Worm (Caenorhabditis elegans) whole organism, L3 larva: ENCODE results near the gene rsp-3.
A peak's percentile ranks its signal among the peaks of the same experiment; 100 is the strongest.

Experiments
- aly-2 ChIP-seq: fragments of 150-350 bp; optimal IDR thresholded peaks from 2 replicates; lab custom pipeline; 2014; ENCODE audit warnings: missing biosample characterization, missing genetic modification characterization
- ceh-82 ChIP-seq: fragments of 150-350 bp; optimal IDR thresholded peaks from 2 replicates; lab custom pipeline; 2014; ENCODE audit warnings: missing biosample characterization, missing genetic modification characterization
- daf-12 ChIP-seq: fragments of 150-350 bp; optimal IDR thresholded peaks from 2 replicates; lab custom pipeline; 2014; ENCODE audit warnings: missing biosample characterization, missing genetic modification reagents, missing genetic modification characterization
- egl-27 ChIP-seq: sonication (generic microtip); optimal IDR thresholded peaks from 4 replicates; lab custom pipeline; 2017; ENCODE audit warnings: missing biosample characterization, missing genetic modification reagents, missing genetic modification characterization
- egl-5 ChIP-seq: fragments of 150-350 bp; optimal IDR thresholded peaks from 2 replicates; lab custom pipeline; 2017; ENCODE audit warnings: missing biosample characterization, missing genetic modification reagents, missing genetic modification characterization, inconsistent platforms
- elt-2 ChIP-seq: sonication (generic microtip); optimal IDR thresholded peaks from 2 replicates; lab custom pipeline; 2016; ENCODE audit warnings: missing genetic modification reagents, mild to moderate bottlenecking, missing genetic modification characterization, missing compliant biosample characterization
- eor-1 ChIP-seq, 2 experiments: fragments of 150-350 bp; optimal IDR thresholded peaks; 2 replicates each; lab custom pipeline; 2014 to 2018; ENCODE audit warnings: missing biosample characterization in 2 of 2, missing genetic modification characterization in 2 of 2
- fkh-10 ChIP-seq: sonication (generic microtip); optimal IDR thresholded peaks from 2 replicates; lab custom pipeline; 2017; ENCODE audit warnings: missing biosample characterization, missing genetic modification reagents, missing genetic modification characterization
- fos-1 ChIP-seq: fragments of 150-350 bp; optimal IDR thresholded peaks from 2 replicates; lab custom pipeline; 2014; ENCODE audit warnings: missing biosample characterization, missing genetic modification characterization
- hmg-11 ChIP-seq: sonication (generic microtip); optimal IDR thresholded peaks from 2 replicates; lab custom pipeline; 2016; ENCODE audit warnings: missing genetic modification characterization, missing compliant biosample characterization
- jun-1 ChIP-seq: fragments of 150-350 bp; optimal IDR thresholded peaks from 2 replicates; lab custom pipeline; 2014; ENCODE audit warnings: missing biosample characterization, missing genetic modification reagents, missing genetic modification characterization
- lin-15B ChIP-seq: fragments of 150-350 bp; optimal IDR thresholded peaks from 2 replicates; lab custom pipeline; 2014; ENCODE audit warnings: missing biosample characterization, missing genetic modification characterization
- lin-39 ChIP-seq: fragments of 150-350 bp; optimal IDR thresholded peaks from 2 replicates; lab custom pipeline; 2018; ENCODE audit warnings: missing biosample characterization, missing genetic modification reagents, missing genetic modification characterization
- lsy-12 ChIP-seq: sonication (generic microtip); optimal IDR thresholded peaks from 2 replicates; lab custom pipeline; 2016; ENCODE audit warnings: mild to moderate bottlenecking, missing genetic modification characterization, missing compliant biosample characterization
- mdl-1 ChIP-seq: fragments of 150-350 bp; optimal IDR thresholded peaks from 2 replicates; lab custom pipeline; 2014; ENCODE audit warnings: missing biosample characterization, missing genetic modification characterization
- nfya-1 ChIP-seq: sonication (generic microtip); optimal IDR thresholded peaks from 2 replicates; lab custom pipeline; 2017; ENCODE audit warnings: missing genetic modification characterization, mild to moderate bottlenecking, missing compliant biosample characterization, antibody characterized with exemption, moderate library complexity; ENCODE audit not compliant: insufficient read depth
- nhr-11 ChIP-seq: fragments of 150-350 bp; optimal IDR thresholded peaks from 2 replicates; lab custom pipeline; 2014; ENCODE audit warnings: missing biosample characterization, missing genetic modification characterization
- nhr-12 ChIP-seq: fragments of 150-350 bp; optimal IDR thresholded peaks from 2 replicates; lab custom pipeline; 2014; ENCODE audit warnings: missing biosample characterization, missing genetic modification characterization
- nhr-23 ChIP-seq: fragments of 150-350 bp; optimal IDR thresholded peaks from 2 replicates; lab custom pipeline; 2014; ENCODE audit warnings: missing biosample characterization, missing genetic modification reagents, missing genetic modification characterization
- nhr-237 ChIP-seq: fragments of 150-350 bp; optimal IDR thresholded peaks from 2 replicates; lab custom pipeline; 2014; ENCODE audit warnings: missing biosample characterization, missing genetic modification characterization
- nhr-25 ChIP-seq: sonication (generic microtip); optimal IDR thresholded peaks from 2 replicates; lab custom pipeline; 2017; ENCODE audit warnings: missing biosample characterization, missing genetic modification characterization
- nhr-28 ChIP-seq: fragments of 150-350 bp; optimal IDR thresholded peaks from 2 replicates; lab custom pipeline; 2014; ENCODE audit warnings: missing biosample characterization, missing genetic modification characterization
- nhr-43 ChIP-seq: sonication (generic microtip); optimal IDR thresholded peaks from 2 replicates; lab custom pipeline; 2016; ENCODE audit warnings: mild to moderate bottlenecking, missing genetic modification characterization, missing compliant biosample characterization; ENCODE audit not compliant: poor library complexity, severe bottlenecking
- nhr-67 ChIP-seq: fragments of 150-350 bp; optimal IDR thresholded peaks from 2 replicates; lab custom pipeline; 2014; ENCODE audit warnings: missing biosample characterization, missing genetic modification characterization
- nhr-76 ChIP-seq: fragments of 150-350 bp; sonication (generic microtip); optimal IDR thresholded peaks from 5 replicates; lab custom pipeline; 2014; ENCODE audit warnings: missing biosample characterization, missing genetic modification characterization
- pha-4 ChIP-seq: fragments of 150-350 bp; optimal IDR thresholded peaks from 2 replicates; lab custom pipeline; 2014; ENCODE audit warnings: missing biosample characterization, missing genetic modification reagents, missing genetic modification characterization
- sea-2 ChIP-seq: fragments of 150-350 bp; sonication (generic microtip); optimal IDR thresholded peaks from 4 replicates; lab custom pipeline; 2014; ENCODE audit warnings: missing biosample characterization, missing genetic modification reagents, missing genetic modification characterization
- snpc-4 ChIP-seq: fragments of 150-350 bp; optimal IDR thresholded peaks from 2 replicates; lab custom pipeline; 2014; ENCODE audit warnings: missing biosample characterization, missing genetic modification characterization
- tbx-2 ChIP-seq: sonication (generic microtip); optimal IDR thresholded peaks from 2 replicates; lab custom pipeline; 2016; ENCODE audit warnings: mild to moderate bottlenecking, missing genetic modification characterization, missing compliant biosample characterization
- unc-39 ChIP-seq: sonication (generic microtip); optimal IDR thresholded peaks from 4 replicates; lab custom pipeline; 2017; ENCODE audit warnings: missing biosample characterization, missing genetic modification characterization
- unc-62 ChIP-seq: fragments of 150-350 bp; sonication (generic microtip); optimal IDR thresholded peaks from 4 replicates; lab custom pipeline; 2014; ENCODE audit warnings: missing biosample characterization, missing genetic modification reagents, missing genetic modification characterization
- zag-1 ChIP-seq: fragments of 150-350 bp; optimal IDR thresholded peaks from 2 replicates; lab custom pipeline; 2014; ENCODE audit warnings: missing biosample characterization, missing genetic modification characterization
- ztf-11 ChIP-seq: fragments of 150-350 bp; optimal IDR thresholded peaks from 2 replicates; lab custom pipeline; 2014; ENCODE audit warnings: missing biosample characterization, missing genetic modification characterization
- ztf-4 ChIP-seq: fragments of 150-350 bp; optimal IDR thresholded peaks from 2 replicates; lab custom pipeline; 2014; ENCODE audit warnings: missing biosample characterization, missing genetic modification characterization

Gene rsp-3

DNA sequence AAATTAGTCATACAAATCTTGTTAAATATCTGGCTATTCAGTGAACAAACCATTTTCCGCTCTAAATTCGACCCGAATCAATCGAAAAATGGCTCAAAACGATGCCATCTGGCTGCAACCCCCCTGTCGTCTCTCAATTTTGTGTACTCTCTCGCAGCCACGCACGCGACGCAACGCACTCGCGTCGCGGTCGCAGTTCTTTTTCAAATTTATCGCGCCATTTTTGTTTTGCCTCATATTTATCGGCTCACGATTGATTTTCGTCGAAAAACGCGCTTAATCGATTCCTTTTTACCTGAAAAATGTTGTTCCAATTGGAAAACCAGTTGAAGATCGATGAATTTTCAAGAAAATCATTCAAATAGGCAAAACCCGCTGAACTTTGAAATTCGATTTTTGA lies 26.1 kb upstream of the rsp-3 start (continued):
- TF ChIP-seq nhr-11 (tag; lab: Kevin White, UChicago), result no peak
- TF ChIP-seq egl-27 (tag; lab: Kevin White, UChicago), result no peak
- no peak for TF ChIP-seq nhr-28 (tag; lab: Kevin White, UChicago)
- no peak for TF ChIP-seq nhr-67 (tag; lab: Kevin White, UChicago)
- TF ChIP-seq tbx-2 (tag; lab: Kevin White, UChicago), result no peak
- peak; percentile 4 for TF ChIP-seq elt-2 (tag; lab: Kevin White, UChicago)
- TF ChIP-seq nhr-25, result no peak
- TF ChIP-seq unc-39 (tag; lab: Kevin White, UChicago), result no peak
- TF ChIP-seq daf-12 (tag; lab: Kevin White, UChicago), result no peak

DNA sequence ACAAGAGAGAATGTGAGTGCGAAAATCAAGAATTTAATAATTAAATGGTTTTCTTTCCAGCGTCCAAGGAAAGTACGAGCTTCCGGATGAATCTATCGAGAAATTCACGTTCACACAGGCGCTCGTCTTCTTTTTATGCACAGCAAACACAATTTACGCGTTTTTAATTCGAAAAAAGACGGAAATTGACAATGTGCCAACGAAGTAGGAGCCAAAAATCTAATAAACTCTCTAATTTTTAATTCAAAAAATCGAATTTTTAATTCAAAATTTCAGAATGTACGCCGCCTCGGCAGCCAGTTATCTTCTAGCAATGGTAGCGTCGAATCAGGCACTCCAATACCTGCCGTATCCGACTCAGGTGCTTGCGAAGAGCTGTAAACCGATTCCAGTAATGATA lies 24.0 kb upstream of the rsp-3 start:
- TF ChIP-seq hmg-11 (no peak), pha-4 (no peak), unc-62 (GFP tag; lab: Kevin White, UChicago) (no peak), aly-2 (tag; lab: Kevin White, UChicago) (no peak), nhr-43 (tag; lab: Kevin White, UChicago) (no peak), ztf-4 (tag; lab: Kevin White, UChicago) (no peak), snpc-4 (tag; lab: Kevin White, UChicago) (no peak), daf-12 (tag; lab: Kevin White, UChicago) (no peak), nhr-67 (tag; lab: Kevin White, UChicago) (no peak), ztf-11 (no peak), nhr-237 (tag; lab: Kevin White, UChicago) (no peak), lin-39 (tag; lab: Kevin White, UChicago) (no peak), nhr-12 (tag; lab: Kevin White, UChicago) (no peak), fos-1 (tag; lab: Kevin White, UChicago) (no peak), nhr-76 (tag; lab: Kevin White, UChicago) (no peak), ceh-82 (tag; lab: Kevin White, UChicago) (no peak), eor-1 (tag; optimal IDR thresholded peaks at IDR 0.05; lab: Kevin White, UChicago) (no peak), mdl-1 (tag; lab: Kevin White, UChicago) (no peak), egl-27 (tag; lab: Kevin White, UChicago) (no peak), lin-15B (tag; lab: Kevin White, UChicago) (no peak)

DNA sequence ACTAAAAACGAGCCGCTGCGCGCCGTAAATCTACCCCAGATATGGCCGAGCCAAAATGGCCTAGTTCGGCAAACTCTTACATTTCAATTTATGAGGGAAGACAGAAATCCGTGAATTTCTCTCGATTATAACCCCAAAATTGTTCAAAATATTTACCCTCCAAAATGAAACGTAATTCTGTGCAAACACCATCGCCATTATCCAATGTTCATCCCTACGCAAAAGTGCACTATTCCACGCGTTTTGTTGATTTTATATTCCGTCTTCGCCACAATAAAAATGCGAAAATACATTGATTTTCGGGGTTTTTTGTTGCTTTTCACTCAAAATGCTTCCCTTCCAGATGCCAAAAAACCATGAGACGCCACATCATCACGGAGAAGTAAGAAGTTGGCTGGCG lies 23.5 kb upstream of the rsp-3 start, which contains the start of gene hut-1:
TSS of gene hut-1 (plus strand) at position 344 of the 400 bp plus-strand sequence.
- TF ChIP-seq snpc-4 (tag; lab: Kevin White, UChicago) (peak; percentile 9), nhr-28 (tag; lab: Kevin White, UChicago) (no peak), fkh-10 (no peak), lin-15B (tag; lab: Kevin White, UChicago) (peak; percentile 44), nhr-23 (tag; lab: Kevin White, UChicago) (peak; percentile 16), hmg-11 (peak; percentile 63), egl-5 (tag; lab: Kevin White, UChicago) (peak; percentile 93), elt-2 (tag; lab: Kevin White, UChicago) (no peak), lin-39 (tag; lab: Kevin White, UChicago) (peak; percentile 38), nfya-1 (tag; lab: Kevin White, UChicago) (peak; percentile 68), pha-4 (peak; percentile 84)

DNA sequence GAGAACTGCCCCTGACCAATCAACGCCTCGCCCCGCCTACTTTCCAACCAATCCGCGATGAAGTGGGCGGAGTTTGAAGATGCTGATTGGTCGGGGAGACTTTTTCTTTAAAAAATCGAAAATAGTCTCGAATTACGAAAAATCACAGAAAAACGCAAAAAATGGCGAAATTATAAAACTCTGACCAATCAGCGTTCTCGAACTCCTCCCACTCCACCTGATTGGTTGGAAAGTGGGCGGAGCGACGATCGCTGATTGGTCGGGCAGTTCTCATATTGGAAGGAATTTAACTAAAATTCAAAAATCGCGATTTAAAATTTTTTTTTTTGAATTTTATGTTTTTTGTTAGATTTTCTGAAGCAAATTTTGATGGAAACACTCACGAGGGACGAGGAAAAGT lies 15.5 kb upstream of the rsp-3 start:
- TF ChIP-seq egl-5 (tag; lab: Kevin White, UChicago) (no peak), pha-4 (no peak), jun-1 (no peak), sea-2 (no peak), nfya-1 (tag; lab: Kevin White, UChicago) (peak; percentile 77), lsy-12 (no peak)

DNA sequence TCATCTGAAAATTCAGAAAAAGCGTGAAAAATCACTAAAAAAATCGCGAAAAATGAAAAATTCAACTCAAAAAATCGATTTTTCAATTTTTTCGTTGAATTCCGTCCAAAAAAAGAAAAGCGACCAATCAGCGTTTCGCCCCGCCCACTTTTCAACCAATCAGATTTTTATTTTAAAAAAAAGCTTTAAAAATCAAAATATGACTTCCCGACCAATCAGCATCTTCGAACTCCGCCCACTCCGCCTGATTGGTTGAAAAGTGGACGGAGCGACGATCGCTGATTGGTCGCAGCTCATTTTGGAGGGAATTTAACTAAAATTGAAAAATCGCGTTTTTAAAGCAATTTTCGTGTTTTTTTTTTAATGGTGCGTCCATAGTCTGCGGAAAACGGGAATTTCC lies 14.7 kb upstream of the rsp-3 start:
- TF ChIP-seq nfya-1 (tag; lab: Kevin White, UChicago), result peak; percentile 82
- no peak for TF ChIP-seq zag-1
